Fruit fly (Drosophila melanogaster) whole organism, embryonic: Measurements from ENCODE around the gene CG7536.

Source experiments
- Ada2b ChIP-seq: fragments of 200-800 bp; sonication (Bioruptor generic); IDR thresholded peaks from 2 replicates; pipeline ENCODE4 v1.3.6; 2022; ENCODE audit warnings: missing biosample characterization, missing genetic modification characterization
- CG10147 ChIP-seq: fragments of 200-800 bp; sonication (Bioruptor generic); optimal IDR thresholded peaks from 2 replicates; lab custom pipeline; 2019; ENCODE audit warnings: missing biosample characterization, mild to moderate bottlenecking, missing genetic modification characterization, moderate library complexity
- CG10209 ChIP-seq: fragments of 200-800 bp; sonication (Bioruptor generic); optimal IDR thresholded peaks from 3 replicates; lab custom pipeline; 2017; ENCODE audit warnings: missing biosample characterization, mild to moderate bottlenecking, missing genetic modification characterization, missing genetic modification reagents
- CG1024 ChIP-seq: fragments of 200-800 bp; sonication (Bioruptor generic); IDR thresholded peaks from 2 replicates; pipeline ENCODE4 v1.3.6; 2022; ENCODE audit warnings: missing biosample characterization, missing genetic modification characterization
- CG11504 ChIP-seq: fragments of 200-800 bp; sonication (Bioruptor generic); optimal IDR thresholded peaks from 3 replicates; lab custom pipeline; 2019; ENCODE audit warnings: missing biosample characterization, mild to moderate bottlenecking, missing genetic modification characterization, moderate library complexity
- CG12155 ChIP-seq: fragments of 200-800 bp; sonication (Bioruptor generic); optimal IDR thresholded peaks from 3 replicates; lab custom pipeline; 2016; ENCODE audit warnings: missing biosample characterization, missing genetic modification characterization
- CG1233 ChIP-seq: fragments of 200-800 bp; sonication (Bioruptor generic); optimal IDR thresholded peaks from 4 replicates; lab custom pipeline; 2018; ENCODE audit warnings: missing biosample characterization, mild to moderate bottlenecking, missing genetic modification characterization
- CG12391 ChIP-seq: fragments of 200-800 bp; sonication (Bioruptor generic); optimal IDR thresholded peaks from 3 replicates; lab custom pipeline; 2018; ENCODE audit warnings: missing biosample characterization, mild to moderate bottlenecking, missing genetic modification characterization, moderate library complexity
- CG12659 ChIP-seq: fragments of 200-800 bp; sonication (Bioruptor generic); optimal IDR thresholded peaks from 3 replicates; lab custom pipeline; 2017; ENCODE audit warnings: mild to moderate bottlenecking, missing biosample characterization, missing genetic modification reagents, missing genetic modification characterization
- CG14050 ChIP-seq: fragments of 200-800 bp; sonication (Bioruptor generic); IDR thresholded peaks from 3 replicates; pipeline ENCODE4 v1.3.6; 2022; ENCODE audit warnings: missing biosample characterization, missing genetic modification characterization
- CG17385 ChIP-seq: fragments of 200-800 bp; sonication (Bioruptor generic); optimal IDR thresholded peaks from 3 replicates; lab custom pipeline; 2018; ENCODE audit warnings: missing biosample characterization, mild to moderate bottlenecking, missing genetic modification characterization
- CG17802 ChIP-seq: fragments of 200-800 bp; sonication (Bioruptor generic); optimal IDR thresholded peaks from 2 replicates; lab custom pipeline; 2018; ENCODE audit warnings: missing biosample characterization, mild to moderate bottlenecking, missing genetic modification characterization, moderate library complexity
- CG18599 ChIP-seq: fragments of 200-800 bp; sonication (Bioruptor generic); optimal IDR thresholded peaks from 3 replicates; lab custom pipeline; 2017; ENCODE audit warnings: missing biosample characterization, missing genetic modification characterization, mild to moderate bottlenecking, moderate library complexity, missing genetic modification reagents
- CG18619 ChIP-seq: fragments of 200-800 bp; sonication (Bioruptor generic); optimal IDR thresholded peaks from 3 replicates; lab custom pipeline; 2017; ENCODE audit warnings: missing biosample characterization, mild to moderate bottlenecking, missing genetic modification characterization
- CG2120 ChIP-seq: fragments of 200-800 bp; sonication (Bioruptor generic); optimal IDR thresholded peaks from 3 replicates; lab custom pipeline; 2016; ENCODE audit warnings: missing biosample characterization, missing genetic modification characterization
- CG2678 ChIP-seq: fragments of 200-800 bp; sonication (Bioruptor generic); optimal IDR thresholded peaks from 3 replicates; lab custom pipeline; 2019; ENCODE audit warnings: missing biosample characterization, mild to moderate bottlenecking, missing genetic modification characterization, moderate library complexity
- CG2889 ChIP-seq: fragments of 200-800 bp; sonication (Bioruptor generic); IDR thresholded peaks from 3 replicates; pipeline ENCODE4 v1.3.6; 2022; ENCODE audit warnings: missing biosample characterization, missing genetic modification characterization
- CG3847 ChIP-seq: fragments of 200-800 bp; sonication (Bioruptor generic); IDR thresholded peaks from 2 replicates; pipeline ENCODE4 v1.3.6; 2022; ENCODE audit warnings: missing biosample characterization, missing genetic modification characterization
- CG7556 ChIP-seq: fragments of 200-800 bp; sonication (Bioruptor generic); optimal IDR thresholded peaks from 2 replicates; lab custom pipeline; 2017; ENCODE audit warnings: missing biosample characterization, mild to moderate bottlenecking, missing genetic modification characterization
- CG9727 ChIP-seq: fragments of 200-800 bp; sonication (Bioruptor generic); optimal IDR thresholded peaks from 3 replicates; lab custom pipeline; 2017; ENCODE audit warnings: missing biosample characterization, mild to moderate bottlenecking, missing genetic modification characterization
- CG9817 ChIP-seq: fragments of 200-800 bp; sonication (Bioruptor generic); optimal IDR thresholded peaks from 2 replicates; lab custom pipeline; 2018; ENCODE audit warnings: missing biosample characterization, mild to moderate bottlenecking, missing genetic modification characterization, moderate library complexity
- CG9876 ChIP-seq: fragments of 200-800 bp; sonication (Bioruptor generic); optimal IDR thresholded peaks from 2 replicates; lab custom pipeline; 2016; ENCODE audit warnings: missing biosample characterization, missing genetic modification characterization
- D19A ChIP-seq: fragments of 200-800 bp; optimal IDR thresholded peaks from 3 replicates; lab custom pipeline; 2019; ENCODE audit warnings: missing biosample characterization, mild to moderate bottlenecking, missing genetic modification characterization, moderate library complexity
- D19B ChIP-seq: fragments of 200-800 bp; sonication (Bioruptor generic); optimal IDR thresholded peaks from 2 replicates; lab custom pipeline; 2017; ENCODE audit warnings: missing biosample characterization, mild to moderate bottlenecking, missing genetic modification characterization
- Dbx ChIP-seq: fragments of 200-800 bp; sonication (Bioruptor generic); IDR thresholded peaks from 3 replicates; pipeline ENCODE4 v1.3.6; 2022; ENCODE audit warnings: missing biosample characterization, missing genetic modification characterization
- Dek ChIP-seq: fragments of 200-800 bp; sonication (Bioruptor generic); optimal IDR thresholded peaks from 3 replicates; lab custom pipeline; 2019; ENCODE audit warnings: missing biosample characterization, mild to moderate bottlenecking, missing genetic modification characterization, moderate library complexity
- E2f1 ChIP-seq: fragments of 200-800 bp; sonication (Bioruptor generic); IDR thresholded peaks from 2 replicates; pipeline ENCODE4 v1.3.6; 2022; ENCODE audit warnings: missing biosample characterization, missing genetic modification characterization
- Hmr ChIP-seq: fragments of 200-800 bp; sonication (Bioruptor generic); optimal IDR thresholded peaks from 3 replicates; lab custom pipeline; 2017; ENCODE audit warnings: mild to moderate bottlenecking, missing biosample characterization, missing genetic modification reagents, missing genetic modification characterization
- Meics ChIP-seq: fragments of 200-800 bp; sonication (Bioruptor generic); optimal IDR thresholded peaks from 2 replicates; lab custom pipeline; 2017; ENCODE audit warnings: missing biosample characterization, mild to moderate bottlenecking, missing genetic modification characterization
- NfI ChIP-seq: fragments of 200-800 bp; sonication (Bioruptor generic); optimal IDR thresholded peaks from 3 replicates; lab custom pipeline; 2018; ENCODE audit warnings: missing biosample characterization, mild to moderate bottlenecking, missing genetic modification characterization, moderate library complexity
- Poxn ChIP-seq: fragments of 200-800 bp; sonication (Bioruptor generic); IDR thresholded peaks from 2 replicates; pipeline ENCODE4 v1.3.6; 2022; ENCODE audit warnings: missing biosample characterization, missing genetic modification characterization
- Rfx ChIP-seq: fragments of 200-800 bp; sonication (Bioruptor generic); IDR thresholded peaks from 2 replicates; pipeline ENCODE4 v1.3.6; 2022; ENCODE audit warnings: missing biosample characterization, missing genetic modification characterization
- Sry-β ChIP-seq: fragments of 200-800 bp; sonication (Bioruptor generic); optimal IDR thresholded peaks from 2 replicates; lab custom pipeline; 2018; ENCODE audit warnings: missing biosample characterization, mild to moderate bottlenecking, missing genetic modification characterization, moderate library complexity
- Tbp ChIP-seq: fragments of >200 bp; optimal IDR thresholded peaks from 2 replicates; lab custom pipeline; 2018; ENCODE audit warnings: missing biosample characterization, missing genetic modification characterization
- Xrp1 ChIP-seq: fragments of 200-800 bp; sonication (Bioruptor generic); IDR thresholded peaks from 2 replicates; pipeline ENCODE4 v1.3.6; 2022; ENCODE audit warnings: missing biosample characterization, missing genetic modification characterization
- al ChIP-seq: fragments of 200-800 bp; sonication (Bioruptor generic); IDR thresholded peaks from 2 replicates; pipeline ENCODE4 v1.3.6; 2022; ENCODE audit warnings: missing biosample characterization, missing genetic modification characterization
- az2 ChIP-seq: fragments of 200-800 bp; sonication (Bioruptor generic); optimal IDR thresholded peaks from 3 replicates; lab custom pipeline; 2016; ENCODE audit warnings: missing biosample characterization, missing genetic modification characterization
- bsh ChIP-seq, 2 experiments: fragments of 200-800 bp; sonication (Bioruptor generic); optimal IDR thresholded peaks; 2 replicates each; lab custom pipeline; 2017 to 2018; ENCODE audit warnings: mild to moderate bottlenecking in 2 of 2, missing biosample characterization in 2 of 2, missing genetic modification characterization in 2 of 2, moderate library complexity in 1 of 2
- caup ChIP-seq: fragments of 200-800 bp; sonication (Bioruptor generic); optimal IDR thresholded peaks from 3 replicates; lab custom pipeline; 2017; ENCODE audit warnings: missing biosample characterization, mild to moderate bottlenecking, missing genetic modification characterization, moderate library complexity; ENCODE audit not compliant: severe bottlenecking
- hkb ChIP-seq, 2 experiments: fragments of 200-800 bp in 1 of 2; fragments of >200 bp in 1 of 2; sonication (Bioruptor generic) in 1 of 2; IDR thresholded peaks in 1 of 2; optimal IDR thresholded peaks in 1 of 2; 2 replicates each; pipeline versions ENCODE4 v1.3.6 to Lab custom; 2017 to 2022; ENCODE audit warnings: missing biosample characterization in 1 of 2, missing genetic modification characterization in 1 of 2
- ind ChIP-seq: fragments of 200-800 bp; sonication (Bioruptor generic); optimal IDR thresholded peaks from 3 replicates; lab custom pipeline; 2016; ENCODE audit warnings: missing biosample characterization, missing genetic modification characterization
- lab ChIP-seq: fragments of 200-800 bp; sonication (Bioruptor generic); optimal IDR thresholded peaks from 3 replicates; lab custom pipeline; 2017; ENCODE audit warnings: missing biosample characterization, missing genetic modification characterization, mild to moderate bottlenecking, moderate library complexity, missing genetic modification reagents
- pita ChIP-seq: fragments of 200-800 bp; sonication (Bioruptor generic); optimal IDR thresholded peaks from 2 replicates; lab custom pipeline; 2017; ENCODE audit warnings: missing biosample characterization, mild to moderate bottlenecking, missing genetic modification characterization
- scrt ChIP-seq: fragments of 200-800 bp; sonication (Bioruptor generic); optimal IDR thresholded peaks from 2 replicates; lab custom pipeline; 2018; ENCODE audit warnings: missing biosample characterization, mild to moderate bottlenecking, missing genetic modification characterization, moderate library complexity
- sug ChIP-seq: fragments of 200-800 bp; optimal IDR thresholded peaks from 2 replicates; lab custom pipeline; 2019; ENCODE audit warnings: missing biosample characterization, mild to moderate bottlenecking, missing genetic modification characterization, moderate library complexity
- unpg ChIP-seq: fragments of 200-800 bp; sonication (Bioruptor generic); optimal IDR thresholded peaks from 3 replicates; lab custom pipeline; 2018; ENCODE audit warnings: missing biosample characterization, mild to moderate bottlenecking, missing genetic modification characterization, moderate library complexity
- wor ChIP-seq: fragments of 200-800 bp; sonication (Bioruptor generic); IDR thresholded peaks from 2 replicates; pipeline ENCODE4 v1.3.6; 2022; ENCODE audit warnings: missing biosample characterization, missing genetic modification characterization
- zfh1 ChIP-seq: fragments of 200-800 bp; sonication (Bioruptor generic); IDR thresholded peaks from 3 replicates; pipeline ENCODE4 v1.3.6; 2022; ENCODE audit warnings: missing biosample characterization, missing genetic modification characterization

CG7536 gene

dm6 chrX:18094747-18095352 is 6.5 kb upstream of the CG7536 start (continued):
- TF ChIP-seq CG9817 (tag; lab: Kevin White, UChicago) (peak; percentile 55), CG9876 (no peak), bsh (GFP tag; optimal IDR thresholded peaks at IDR 0.05; lab: Kevin White, UChicago) (peak; percentile 15 to 36), CG1233 (GFP tag; lab: Kevin White, UChicago) (peak; percentile 17), CG18619 (GFP tag; lab: Kevin White, UChicago) (peak; percentile 19), CG17802 (tag; lab: Kevin White, UChicago) (no peak), CG17385 (peak; percentile 51), ind (GFP tag; lab: Kevin White, UChicago) (peak; percentile 39), CG3847 (GFP tag; lab: Robert Waterston, UW) (peak; percentile 51), hkb (optimal IDR thresholded peaks at IDR 0.05; lab: Kevin White, UChicago) (no peak), hkb (GFP tag; IDR thresholded peaks at IDR 0.05; lab: Robert Waterston, UW) (peak; percentile 43; the same call in 1 of the 2 replicates), CG7556 (peak; percentile 35), Dbx (peak; percentile 55; the same call in 1 of the 3 replicates), caup (GFP tag; lab: Kevin White, UChicago) (peak; percentile 32), lab (GFP tag; lab: Kevin White, UChicago) (peak; percentile 75), CG2889 (peak; percentile 71; the same call in 2 of the 3 replicates), CG12391 (tag; lab: Kevin White, UChicago) (peak; percentile 43), sug (tag; lab: Kevin White, UChicago) (peak; percentile 15), unpg (peak; percentile 50), CG2678 (tag; lab: Kevin White, UChicago) (peak; percentile 71), D19A (tag; lab: Kevin White, UChicago) (peak; percentile 4), CG1024 (GFP tag; lab: Robert Waterston, UW) (0 out of 2 replicates have a peak, but pooled peaks have one; percentile 6), D19B (GFP tag; lab: Kevin White, UChicago) (peak; percentile 19), Hmr (GFP tag; lab: Kevin White, UChicago) (peak; percentile 68), CG14050 (GFP tag; lab: Robert Waterston, UW) (peak; percentile 17; the same call in 1 of the 3 replicates), zfh1 (no peak), Sry-β (GFP tag; lab: Kevin White, UChicago) (no peak), az2 (GFP tag; lab: Kevin White, UChicago) (no peak), Tbp (no peak), CG12155 (GFP tag; lab: Kevin White, UChicago) (peak; percentile 22), CG18599 (GFP tag; lab: Kevin White, UChicago) (peak; percentile 72), Meics (peak; percentile 61), CG12659 (GFP tag; lab: Kevin White, UChicago) (peak; percentile 43), Poxn (GFP tag; lab: Robert Waterston, UW) (0 out of 2 replicates have a peak, but pooled peaks have one; percentile 17), wor (GFP tag; lab: Robert Waterston, UW) (no peak), scrt (GFP tag; lab: Kevin White, UChicago) (peak; percentile 2), CG11504 (tag; lab: Kevin White, UChicago) (peak; percentile 61), Dek (tag; lab: Kevin White, UChicago) (peak; percentile 28), CG10209 (GFP tag; lab: Kevin White, UChicago) (peak; percentile 30), Xrp1 (GFP tag; lab: Robert Waterston, UW) (peak; percentile 14; the same call in 1 of the 2 replicates), CG2120 (GFP tag; lab: Kevin White, UChicago) (peak; percentile 57), al (peak; percentile 47), CG9727 (GFP tag; lab: Kevin White, UChicago) (peak; percentile 40), NfI (GFP tag; lab: Kevin White, UChicago) (peak; percentile 35), pita (GFP tag; lab: Kevin White, UChicago) (no peak), Ada2b (GFP tag; lab: Robert Waterston, UW) (peak; percentile 40), E2f1 (GFP tag; lab: Robert Waterston, UW) (peak; percentile 8; the same call in 1 of the 2 replicates), Rfx (GFP tag; lab: Robert Waterston, UW) (peak; percentile 63), CG10147 (peak; percentile 23)
